Worm (Caenorhabditis elegans) whole organism, L4/young adult: ENCODE results near the gene nspe-2.

ENCODE experiments used
- W03F9.2 ChIP-seq: fragments of 150-350 bp; optimal IDR thresholded peaks from 2 replicates; lab custom pipeline; 2014; ENCODE audit warnings: missing biosample characterization, missing genetic modification characterization
- dao-5 ChIP-seq: sonication (generic microtip); optimal IDR thresholded peaks from 2 replicates; lab custom pipeline; 2016; ENCODE audit warnings: missing genotype, missing genetic modification characterization, moderate library complexity, missing compliant biosample characterization
- him-1 ChIP-seq: sonication (generic microtip); optimal IDR thresholded peaks from 2 replicates; lab custom pipeline; 2016; ENCODE audit warnings: missing genotype, missing genetic modification reagents, missing genetic modification characterization, missing compliant biosample characterization

DNA sequence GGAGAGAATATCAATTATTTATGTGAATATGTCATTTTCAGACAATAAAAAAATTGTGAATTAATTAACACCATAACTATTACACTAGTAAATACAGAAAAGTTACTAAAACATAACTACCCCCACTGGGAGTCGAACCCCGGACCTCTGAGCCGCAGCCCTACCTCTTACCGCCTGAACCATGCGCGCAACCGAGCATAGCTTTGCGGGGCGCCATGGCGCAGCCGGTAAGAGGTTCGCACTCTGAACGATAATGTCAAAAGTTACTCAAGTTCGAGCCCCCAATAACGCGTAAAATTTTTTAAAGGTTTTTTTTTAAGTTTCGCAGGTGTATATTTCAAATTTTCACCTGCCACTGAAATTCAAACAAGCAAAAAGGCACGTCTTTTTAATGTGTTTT, 46.9 kb upstream of the nspe-2 start:
- TF ChIP-seq him-1 (tag; lab: Kevin White, UChicago), result no peak
- no peak for TF ChIP-seq dao-5 (tag; lab: Kevin White, UChicago)
- no peak for TF ChIP-seq W03F9.2
